Fruit fly (Drosophila melanogaster): ENCODE measurements around the gene CG34299.

Gene CG34299

DNA sequence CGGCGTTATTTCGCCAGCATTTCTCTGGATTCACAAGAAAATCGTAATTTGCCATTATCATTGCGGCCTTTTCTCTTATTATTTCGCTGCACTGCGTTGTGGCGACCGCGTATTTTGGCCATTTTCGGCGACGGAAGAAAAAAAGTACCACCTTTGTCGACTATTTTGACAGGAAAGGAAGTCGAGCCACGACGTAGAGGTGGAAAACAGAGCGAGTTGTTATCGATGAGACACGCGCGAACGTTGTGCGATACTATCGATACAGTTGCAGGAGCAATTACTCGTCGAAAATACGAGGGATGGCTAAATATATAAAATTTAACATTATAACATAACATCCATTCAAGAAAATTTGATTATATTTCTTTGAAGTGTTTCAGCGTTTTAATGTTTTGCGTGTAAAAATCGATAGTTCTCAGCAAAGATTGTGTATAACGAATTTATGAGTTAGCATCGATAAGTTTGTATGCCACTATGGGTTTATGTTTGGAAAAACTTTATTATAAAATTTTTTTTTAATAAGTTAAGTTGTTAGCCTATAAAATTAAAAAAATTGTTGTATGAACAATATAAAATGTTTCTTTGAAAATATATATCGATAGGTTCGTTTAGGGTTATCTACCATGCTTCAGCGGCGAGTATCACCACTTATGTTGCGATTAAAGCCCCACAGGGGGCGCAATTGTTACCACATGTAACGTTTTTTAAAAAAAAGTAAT is 40.5 kb upstream of the CG34299 start, which contains the start of gene RpS7 (continued):
- TF ChIP-seq dm (GFP tag; optimal IDR thresholded peaks at IDR 0.05) (peak; percentile 79), CG7928 (GFP tag; optimal IDR thresholded peaks at IDR 0.05) (no peak), CG13287 (GFP tag; IDR thresholded peaks at IDR 0.05; ENCODE audit: partially characterized antibody) (peak; percentile 97), tgo (GFP tag; IDR thresholded peaks at IDR 0.05) (peak; percentile 66), HmgD (GFP tag; optimal IDR thresholded peaks at IDR 0.05) (no peak), rib (GFP tag; IDR thresholded peaks at IDR 0.05) (peak; percentile 66), Optix (GFP tag; IDR thresholded peaks at IDR 0.05) (peak; percentile 69; the same call in 2 of the 3 replicates), CG16813 (GFP tag; IDR thresholded peaks at IDR 0.05; ENCODE audit: partially characterized antibody) (peak; percentile 98), Antp (GFP tag; optimal IDR thresholded peaks at IDR 0.05) (no peak), CG12155 (GFP tag; optimal IDR thresholded peaks at IDR 0.05) (peak; percentile 72), chif (GFP tag; optimal IDR thresholded peaks at IDR 0.05) (peak; percentile 18 to 39), tap (tag; optimal IDR thresholded peaks at IDR 0.05) (peak; percentile 62), Jarid2 (GFP tag; optimal IDR thresholded peaks at IDR 0.05) (peak; percentile 44), CG14965 (GFP tag; optimal IDR thresholded peaks at IDR 0.05; ENCODE audit: borderline replicate concordance) (no peak), CG34422 (GFP tag; IDR thresholded peaks at IDR 0.05) (peak; percentile 68; the same call in 2 of the 3 replicates), Dbx (GFP tag; IDR thresholded peaks at IDR 0.05) (peak; percentile 82), CG3281 (GFP tag; optimal IDR thresholded peaks at IDR 0.05) (peak; percentile 83), NC2α (GFP tag; optimal IDR thresholded peaks at IDR 0.05) (no peak), CG11723 (GFP tag; optimal IDR thresholded peaks at IDR 0.05) (peak; percentile 60), CG16779 (GFP tag; IDR thresholded peaks at IDR 0.05) (peak; percentile 53; the same call in 1 of the 2 replicates), eve (GFP tag; optimal IDR thresholded peaks at IDR 0.05) (peak in 1 of 2 experiments; percentile 71), scrt (GFP tag; optimal IDR thresholded peaks at IDR 0.05) (peak; percentile 75), CG8281 (tag; optimal IDR thresholded peaks at IDR 0.05) (peak; percentile 27), Spps (tag; optimal IDR thresholded peaks at IDR 0.05) (peak; percentile 52), CG14710 (tag; optimal IDR thresholded peaks at IDR 0.05) (peak; percentile 82), CG2712 (tag; optimal IDR thresholded peaks at IDR 0.05) (peak; percentile 69), toy (GFP tag; IDR thresholded peaks at IDR 0.05) (0 out of 2 replicates have a peak, but pooled peaks have one; percentile 33), H2.0 (GFP tag; IDR thresholded peaks at IDR 0.05) (peak; percentile 78), wdn (GFP tag; IDR thresholded peaks at IDR 0.05) (peak; percentile 47; the same call in 1 of the 2 replicates), bsh (GFP tag; optimal IDR thresholded peaks at IDR 0.05) (peak; percentile 48 to 65), gcm (GFP tag; optimal IDR thresholded peaks at IDR 0.05) (peak; percentile 74), CG11093 (GFP tag; IDR thresholded peaks at IDR 0.05) (peak; percentile 53; the same call in 2 of the 3 replicates), zfh2 (GFP tag; optimal IDR thresholded peaks at IDR 0.05) (peak; percentile 31), pho (GFP tag; optimal IDR thresholded peaks at IDR 0.05) (peak; percentile 56), en (GFP tag; optimal IDR thresholded peaks at IDR 0.05) (no peak), repo (GFP tag; optimal IDR thresholded peaks at IDR 0.05) (peak; percentile 6), pfk (GFP tag; optimal IDR thresholded peaks at IDR 0.05) (peak; percentile 71), ftz-f1 (GFP tag; optimal IDR thresholded peaks at IDR 0.05) (no peak), ttk (GFP tag; IDR thresholded peaks at IDR 0.05) (peak; percentile 58; the same call in 1 of the 2 replicates), CG43689 (GFP tag; IDR thresholded peaks at IDR 0.05) (peak; percentile 57; the same call in 1 of the 2 replicates), Neu2 (GFP tag; optimal IDR thresholded peaks at IDR 0.05; ENCODE audit: borderline replicate concordance) (no peak), bbx (GFP tag; IDR thresholded peaks at IDR 0.05; ENCODE audit: partially characterized antibody) (peak; percentile 96), HmgZ (tag; optimal IDR thresholded peaks at IDR 0.05) (peak; percentile 31), kay (GFP tag; optimal IDR thresholded peaks at IDR 0.05) (no peak), CrebB (tag; optimal IDR thresholded peaks at IDR 0.05) (peak; percentile 84), BEAF-32 (GFP tag; optimal IDR thresholded peaks at IDR 0.05) (peak; percentile 96), danr (GFP tag; IDR thresholded peaks at IDR 0.05) (peak; percentile 62), Ssrp (tag; optimal IDR thresholded peaks at IDR 0.05) (no peak), wor (GFP tag; IDR thresholded peaks at IDR 0.05) (peak; percentile 29; the same call in 1 of the 2 replicates)

All from whole organism, embryonic.